Worm (Caenorhabditis elegans): ENCODE measurements around the gene frm-10.

- TF ChIP-seq ama-1 (optimal IDR thresholded peaks at IDR 0.05) (no peak), F13C5.2 (tag; optimal IDR thresholded peaks at IDR 0.05) (peak; percentile 30), ceh-13 (GFP tag; optimal IDR thresholded peaks at IDR 0.05) (no peak)
These were observed 3.7 kb upstream of the frm-10 start, which contains the start of gene bath-39 for ce11 chrV:13459323-13459722.
